Fruit fly (Drosophila melanogaster): ENCODE results near the gene TfIIS.

The TfIIS gene

DNA sequence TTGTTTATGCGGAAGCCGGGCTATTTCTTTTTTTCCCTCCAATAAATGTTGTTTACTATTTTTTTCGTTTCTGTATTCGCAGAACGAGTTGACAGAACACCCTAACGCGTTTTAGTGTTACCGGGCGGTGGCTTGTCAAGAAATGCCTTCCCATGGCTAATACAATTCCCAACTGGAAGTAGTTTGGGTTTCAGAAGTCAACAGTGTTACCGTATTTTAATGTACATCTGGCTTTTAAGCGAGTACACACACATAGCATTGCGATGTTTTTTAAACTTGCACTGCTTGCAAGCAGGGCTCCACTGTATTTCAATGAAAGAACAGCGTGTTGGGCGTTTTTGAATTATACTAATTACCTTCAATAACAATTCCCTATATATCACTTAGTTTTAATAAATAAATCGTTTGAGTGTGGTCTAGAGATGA, at the start of gene TfIIS:
Gene TfIIS (minus strand): TSS at position 178 of the 426 bp plus-strand sequence.
- TF ChIP-seq EcR (GFP tag; optimal IDR thresholded peaks at IDR 0.05), result no peak
- no peak for TF ChIP-seq CG34367 (tag; optimal IDR thresholded peaks at IDR 0.05)
- no peak for TF ChIP-seq CG8159 (tag; optimal IDR thresholded peaks at IDR 0.05)
- no peak for TF ChIP-seq CG9948 (tag; optimal IDR thresholded peaks at IDR 0.05)
- TF ChIP-seq Ets98B (GFP tag; IDR thresholded peaks at IDR 0.05), result no peak
- TF ChIP-seq CG32121 (GFP tag; IDR thresholded peaks at IDR 0.05), result no peak
- TF ChIP-seq CG13204 (GFP tag; optimal IDR thresholded peaks at IDR 0.05), result no peak
- TF ChIP-seq Pif1A (GFP tag; optimal IDR thresholded peaks at IDR 0.05), result no peak
- TF ChIP-seq CG12605 (GFP tag; IDR thresholded peaks at IDR 0.05), result no peak
- no peak for TF ChIP-seq gl (tag; optimal IDR thresholded peaks at IDR 0.05)

DNA sequence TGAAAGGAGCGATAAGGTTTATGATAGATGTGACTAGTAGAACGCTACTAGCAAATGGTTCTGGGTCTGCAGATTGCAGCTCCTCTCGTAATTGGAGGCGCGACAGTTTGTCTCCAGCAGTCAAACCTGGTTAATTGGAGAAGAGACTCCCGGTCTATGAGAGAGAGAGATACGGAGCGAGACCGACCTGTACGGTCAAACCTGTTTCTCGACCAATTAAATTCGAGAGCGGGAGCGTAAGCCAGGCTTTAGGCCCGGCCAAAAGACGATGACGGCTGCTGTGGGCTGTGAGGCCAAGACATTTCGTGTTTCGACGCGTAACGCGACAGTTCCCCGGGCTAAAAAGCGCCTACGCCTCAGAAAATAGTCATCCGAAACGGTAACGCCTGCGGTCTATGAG, 48.6 kb upstream of the TfIIS start, which contains the start of gene CG15269:
Gene CG15269 (plus strand): TSS at position 261 of the 400 bp plus-strand sequence.
- TF ChIP-seq CG34367 (tag; optimal IDR thresholded peaks at IDR 0.05), result no peak

DNA sequence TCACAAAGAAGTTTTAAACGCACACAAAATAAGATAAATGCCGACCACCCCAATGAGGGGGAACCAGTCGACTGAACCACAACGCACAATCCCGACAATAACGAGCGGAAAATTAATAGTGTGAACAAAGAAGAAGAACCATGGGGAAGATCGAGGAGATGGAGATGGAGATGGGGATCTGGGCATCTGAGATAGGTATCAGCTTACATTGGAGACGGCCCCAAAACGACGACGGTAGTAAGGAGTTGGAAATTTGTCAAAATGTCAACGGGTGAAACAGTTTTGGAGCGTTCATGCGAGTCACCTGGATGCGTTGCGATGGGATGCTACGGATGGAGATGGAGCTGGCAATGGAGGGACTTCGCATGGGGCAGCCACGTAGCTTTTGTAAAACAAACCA, 46.7 kb upstream of the TfIIS start:
- no peak for TF ChIP-seq CG4496 (GFP tag; IDR thresholded peaks at IDR 0.05)
- TF ChIP-seq CG8159 (tag; optimal IDR thresholded peaks at IDR 0.05), result no peak
- no peak for TF ChIP-seq Pif1A (GFP tag; optimal IDR thresholded peaks at IDR 0.05)
- TF ChIP-seq CG9948 (tag; optimal IDR thresholded peaks at IDR 0.05), result no peak
- no peak for TF ChIP-seq CG12605 (GFP tag; IDR thresholded peaks at IDR 0.05)
- TF ChIP-seq Pif1B (GFP tag; optimal IDR thresholded peaks at IDR 0.05), result no peak
- TF ChIP-seq rn (GFP tag; IDR thresholded peaks at IDR 0.05), result no peak
- TF ChIP-seq CG14655 (GFP tag; optimal IDR thresholded peaks at IDR 0.05), result no peak
- TF ChIP-seq fd96Ca (GFP tag; IDR thresholded peaks at IDR 0.05), result no peak
- no peak for TF ChIP-seq CG32121 (GFP tag; IDR thresholded peaks at IDR 0.05)
- no peak for TF ChIP-seq CG8301 (tag; optimal IDR thresholded peaks at IDR 0.05)
- no peak for TF ChIP-seq CG15710 (tag; optimal IDR thresholded peaks at IDR 0.05)
- TF ChIP-seq D1 (tag; optimal IDR thresholded peaks at IDR 0.05), result no peak
- TF ChIP-seq CG34367 (tag; optimal IDR thresholded peaks at IDR 0.05), result no peak

DNA sequence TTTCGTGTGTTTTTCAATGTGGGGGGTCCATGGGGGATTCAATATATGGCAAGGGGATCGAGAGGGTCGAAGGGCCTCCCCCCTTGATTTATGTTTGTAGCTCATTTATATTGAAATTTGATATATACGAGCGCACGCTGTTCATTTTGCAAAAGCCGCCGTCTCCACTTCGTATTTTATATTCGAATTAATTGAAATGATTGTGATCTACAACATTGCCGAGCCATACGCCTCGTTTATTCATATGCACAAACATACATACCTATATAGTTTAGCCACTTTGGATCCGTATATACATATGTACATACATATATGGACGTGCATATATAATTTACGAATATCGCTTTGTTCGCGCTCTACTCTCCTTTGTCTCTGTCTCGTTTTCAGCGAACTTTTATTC, 45.5 kb upstream of the TfIIS start:
- TF ChIP-seq EcR (GFP tag; optimal IDR thresholded peaks at IDR 0.05) (no peak), Snoo (tag; optimal IDR thresholded peaks at IDR 0.05) (no peak), CG17806 (tag; optimal IDR thresholded peaks at IDR 0.05) (no peak), D1 (tag; optimal IDR thresholded peaks at IDR 0.05) (no peak)

DNA sequence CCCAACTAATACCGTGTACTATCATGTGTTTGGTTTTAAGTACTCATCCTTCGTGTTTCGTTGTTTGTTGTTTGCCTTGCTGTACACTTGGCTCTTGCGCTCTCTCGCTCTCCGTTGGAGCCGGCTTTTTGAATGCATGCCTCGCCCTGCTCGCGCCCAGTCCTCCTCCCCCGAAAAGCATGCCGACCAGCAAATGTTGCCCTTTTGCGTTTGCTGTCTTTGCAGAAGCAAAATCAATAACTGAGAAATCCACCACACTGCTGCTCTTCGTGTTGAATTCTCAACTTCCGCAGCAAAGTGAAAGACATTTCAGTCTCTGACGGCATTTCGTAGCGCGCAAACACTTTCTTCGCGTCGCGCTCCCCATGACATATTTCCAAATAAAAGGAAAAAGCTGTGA, 13.9 kb upstream of the TfIIS start, which contains the start of gene wwk:
Gene wwk (plus strand): TSS at position 312 of the 400 bp plus-strand sequence.
- no peak for TF ChIP-seq gl (tag; optimal IDR thresholded peaks at IDR 0.05)
- no peak for TF ChIP-seq CG9948 (tag; optimal IDR thresholded peaks at IDR 0.05)
- no peak for TF ChIP-seq CG15710 (tag; optimal IDR thresholded peaks at IDR 0.05)
- no peak for TF ChIP-seq CG4496 (GFP tag; IDR thresholded peaks at IDR 0.05)
- TF ChIP-seq fd96Ca (GFP tag; IDR thresholded peaks at IDR 0.05), result no peak
- TF ChIP-seq CG14655 (GFP tag; optimal IDR thresholded peaks at IDR 0.05), result no peak
- TF ChIP-seq EcR (GFP tag; optimal IDR thresholded peaks at IDR 0.05), result no peak
- no peak for TF ChIP-seq Snoo (tag; optimal IDR thresholded peaks at IDR 0.05)
- TF ChIP-seq CG8159 (tag; optimal IDR thresholded peaks at IDR 0.05), result no peak
- no peak for TF ChIP-seq rn (GFP tag; IDR thresholded peaks at IDR 0.05)
- no peak for TF ChIP-seq D1 (tag; optimal IDR thresholded peaks at IDR 0.05)
- no peak for TF ChIP-seq Pif1A (GFP tag; optimal IDR thresholded peaks at IDR 0.05)
- TF ChIP-seq CG10348 (GFP tag; IDR thresholded peaks at IDR 0.05), result no peak
- TF ChIP-seq CG17806 (tag; optimal IDR thresholded peaks at IDR 0.05), result no peak
- TF ChIP-seq CG13204 (GFP tag; optimal IDR thresholded peaks at IDR 0.05), result no peak
- no peak for TF ChIP-seq Pif1B (GFP tag; optimal IDR thresholded peaks at IDR 0.05)
- no peak for TF ChIP-seq CG32121 (GFP tag; IDR thresholded peaks at IDR 0.05)
- TF ChIP-seq Ets98B (GFP tag; IDR thresholded peaks at IDR 0.05), result no peak
- no peak for TF ChIP-seq CG34367 (tag; optimal IDR thresholded peaks at IDR 0.05)

DNA sequence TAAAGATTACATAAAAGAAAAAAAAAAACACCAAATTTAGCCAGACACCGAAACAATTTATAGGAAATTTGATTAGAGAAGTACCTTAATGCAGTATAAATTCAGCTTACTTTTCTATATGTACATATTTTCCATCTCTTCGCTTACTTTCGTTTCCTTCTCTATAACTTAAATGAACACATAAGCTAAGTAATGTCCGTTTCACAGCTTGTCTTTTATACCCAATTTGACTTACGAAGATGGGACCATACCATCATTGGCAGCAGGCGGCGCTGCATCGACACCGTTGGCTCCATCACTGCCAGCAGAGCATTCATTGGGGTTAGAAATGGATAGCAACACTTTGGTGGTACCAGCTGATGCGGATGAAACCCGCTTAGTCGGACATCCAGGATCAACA, 9.7 kb upstream of the TfIIS start, which contains the start of gene vig:
Gene vig (minus strand): TSS at position 101 of the 400 bp plus-strand sequence.
- TF ChIP-seq CG12605 (GFP tag; IDR thresholded peaks at IDR 0.05), result no peak

DNA sequence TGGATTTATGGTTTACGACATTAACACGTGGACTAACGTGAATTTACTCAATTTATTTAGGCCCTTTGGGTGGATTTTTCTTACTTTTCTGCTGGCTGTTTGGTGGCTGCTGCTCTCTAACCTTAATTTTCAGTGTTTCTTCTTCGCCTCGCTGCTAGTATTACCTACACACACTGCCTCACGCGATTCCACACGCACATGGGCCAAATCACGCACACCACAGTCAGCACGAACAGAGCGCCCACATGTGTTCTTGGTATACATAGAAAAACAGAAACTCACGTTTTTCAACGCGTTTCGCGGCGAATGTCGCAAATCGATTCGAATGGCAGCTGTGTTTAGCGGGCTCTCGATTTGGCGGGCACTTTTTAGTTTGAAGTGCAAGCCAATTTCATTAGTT, 7.3 kb upstream of the TfIIS start:
- no peak for TF ChIP-seq CG8159 (tag; optimal IDR thresholded peaks at IDR 0.05)
- TF ChIP-seq Ets98B (GFP tag; IDR thresholded peaks at IDR 0.05), result peak; percentile 21; the same call in 1 of the 2 replicates

DNA sequence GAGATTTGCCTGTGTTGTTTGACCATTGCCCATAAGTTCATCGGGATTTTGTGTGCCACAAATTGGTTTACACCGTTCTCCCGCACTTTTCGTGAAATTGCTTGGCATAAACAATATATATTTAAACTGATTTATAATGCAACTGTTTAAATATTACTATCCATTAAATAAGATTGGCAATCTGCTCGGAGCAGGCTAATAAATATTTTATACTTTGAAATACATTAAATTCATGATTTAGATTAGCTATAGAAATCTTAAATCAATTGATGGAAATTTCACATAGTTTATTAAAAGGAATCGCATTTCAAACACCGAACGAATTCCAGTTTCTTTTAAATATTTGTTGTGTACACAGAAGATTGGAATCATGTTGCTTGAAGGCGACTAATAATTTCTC, 5.6 kb upstream of the TfIIS start:
- no peak for TF ChIP-seq CG32121 (GFP tag; IDR thresholded peaks at IDR 0.05)
- TF ChIP-seq EcR (GFP tag; optimal IDR thresholded peaks at IDR 0.05), result no peak
- TF ChIP-seq CG34367 (tag; optimal IDR thresholded peaks at IDR 0.05), result no peak
- no peak for TF ChIP-seq CG8159 (tag; optimal IDR thresholded peaks at IDR 0.05)
- no peak for TF ChIP-seq fd96Ca (GFP tag; IDR thresholded peaks at IDR 0.05)
- no peak for TF ChIP-seq CG12605 (GFP tag; IDR thresholded peaks at IDR 0.05)
